Worm (Caenorhabditis elegans) whole organism, L4/young adult: Measurements from ENCODE around the gene ccdc-149.

ENCODE experiments used
- W03F9.2 ChIP-seq: fragments of 150-350 bp; optimal IDR thresholded peaks from 2 replicates; lab custom pipeline; 2014; ENCODE audit warnings: missing biosample characterization, missing genetic modification characterization
- dao-5 ChIP-seq: sonication (generic microtip); optimal IDR thresholded peaks from 2 replicates; lab custom pipeline; 2016; ENCODE audit warnings: missing genotype, missing genetic modification characterization, moderate library complexity, missing compliant biosample characterization
- him-1 ChIP-seq: sonication (generic microtip); optimal IDR thresholded peaks from 2 replicates; lab custom pipeline; 2016; ENCODE audit warnings: missing genotype, missing genetic modification reagents, missing genetic modification characterization, missing compliant biosample characterization

DNA sequence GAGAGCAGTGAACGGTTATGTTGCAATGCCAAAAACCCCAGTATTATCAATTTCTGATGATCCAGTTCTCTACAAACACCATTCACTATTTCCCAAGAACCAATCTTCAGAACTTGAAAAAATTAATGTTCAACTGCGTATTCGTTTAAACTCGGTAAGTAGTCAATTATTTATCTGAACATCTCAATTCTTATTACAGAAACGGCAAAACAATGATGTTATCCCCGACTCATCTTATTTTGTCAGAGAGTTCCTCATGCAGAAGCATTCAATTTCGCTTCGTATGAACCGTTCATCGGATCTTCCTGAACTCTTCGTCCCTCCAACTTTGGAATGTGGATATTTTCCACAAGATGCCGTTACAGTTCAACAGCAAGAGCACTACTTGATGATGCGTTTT is 12.5 kb upstream of the ccdc-149 start:
- TF ChIP-seq him-1 (tag; lab: Kevin White, UChicago) (no peak), dao-5 (tag; lab: Kevin White, UChicago) (no peak), W03F9.2 (tag; lab: Kevin White, UChicago) (no peak)
